In the genomic region with DNA sequence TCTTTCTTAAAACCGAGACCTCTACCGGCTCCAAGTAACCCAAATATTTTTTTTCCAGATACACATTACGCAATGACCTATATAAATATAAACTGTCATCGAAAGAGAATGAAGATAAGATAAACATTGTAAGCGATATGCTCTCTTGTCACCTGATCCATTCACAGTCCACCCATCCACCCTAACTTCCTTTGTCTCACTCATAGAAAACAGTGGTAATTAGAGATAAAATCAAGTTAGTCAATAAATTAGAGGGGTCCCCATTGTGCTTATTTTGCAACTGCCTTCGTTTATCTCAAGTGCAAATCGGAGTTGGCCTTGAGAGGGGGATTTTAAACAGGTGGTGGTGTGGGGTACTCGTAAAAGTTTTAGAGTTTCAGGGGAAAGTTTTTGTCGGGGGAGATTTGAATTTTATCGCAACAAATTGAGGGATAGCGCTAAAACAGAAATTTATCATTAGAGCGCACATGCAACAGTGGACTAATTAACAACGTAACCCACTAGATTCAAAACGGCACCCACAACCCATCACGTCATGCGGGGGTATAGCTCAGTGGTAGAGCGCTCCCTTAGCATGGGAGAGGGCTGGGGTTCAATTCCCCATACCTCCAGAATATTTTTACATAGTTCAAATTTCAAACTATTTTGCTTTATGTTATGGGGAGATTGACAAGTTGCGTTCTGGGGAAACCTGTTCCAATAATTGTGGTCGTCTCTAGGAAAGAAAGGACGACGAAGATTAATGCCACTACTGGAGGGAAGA, we compare ENCODE assay signal across 5 worm cellular contexts.
TF ChIP-seq lines count a peak whose summit lies in the region.

No protein-coding gene starts in this region.

TF ChIP-seq in whole organism, L1 larva, 84 proteins besides CTCF, POLR2A, EP300 and RAD21 (continues in another document):
- TF ChIP-seq nhr-20 (tag; optimal IDR thresholded peaks at IDR 0.05; lab: Kevin White, UChicago), result peak; percentile 4
- peak; percentile 21 for TF ChIP-seq snu-23 (GFP tag; optimal IDR thresholded peaks at IDR 0.05; lab: Kevin White, UChicago)
- no peak for TF ChIP-seq nhr-11 (tag; optimal IDR thresholded peaks at IDR 0.05; lab: Kevin White, UChicago)
- TF ChIP-seq nhr-12 (tag; optimal IDR thresholded peaks at IDR 0.05; lab: Kevin White, UChicago), result no peak
- peak; percentile 41 for TF ChIP-seq nhr-71 (tag; optimal IDR thresholded peaks at IDR 0.05; lab: Kevin White, UChicago)
- no peak for TF ChIP-seq unc-62 (GFP tag; optimal IDR thresholded peaks at IDR 0.05; lab: Kevin White, UChicago)
- TF ChIP-seq blmp-1 (tag; optimal IDR thresholded peaks at IDR 0.05; lab: Kevin White, UChicago), result peak; percentile 26
- no peak for TF ChIP-seq C04F5.9 (tag; optimal IDR thresholded peaks at IDR 0.05; lab: Kevin White, UChicago)
- TF ChIP-seq nhr-90 (tag; optimal IDR thresholded peaks at IDR 0.05; lab: Kevin White, UChicago; ENCODE audit: poor library complexity), result peak; percentile 39
- no peak for TF ChIP-seq pax-3 (tag; optimal IDR thresholded peaks at IDR 0.05; lab: Kevin White, UChicago)
- 0 out of 2 replicates have a peak, but pooled peaks have one; percentile 20 for TF ChIP-seq mab-9 (GFP tag; IDR thresholded peaks at IDR 0.05; lab: Robert Waterston, UW)
- TF ChIP-seq F16B12.6 (tag; optimal IDR thresholded peaks at IDR 0.05; lab: Kevin White, UChicago), result no peak
- TF ChIP-seq unc-86 (tag; optimal IDR thresholded peaks at IDR 0.05; lab: Kevin White, UChicago), result no peak
- 0 out of 2 replicates have a peak, but pooled peaks have one; percentile 20 for TF ChIP-seq nhr-19 (GFP tag; conservative IDR thresholded peaks at IDR 0.05; lab: Robert Waterston, UW)
- TF ChIP-seq lin-39 (tag; optimal IDR thresholded peaks at IDR 0.05; lab: Kevin White, UChicago), result no peak
- no peak for TF ChIP-seq lin-13 (GFP tag; optimal IDR thresholded peaks at IDR 0.05; lab: Kevin White, UChicago)

TF ChIP-seq in whole organism, L3 larva, 47 proteins besides CTCF, POLR2A, EP300 and RAD21 (continues in another document):
- no peak for TF ChIP-seq eor-1 (tag; optimal IDR thresholded peaks at IDR 0.05; lab: Kevin White, UChicago)
- no peak for TF ChIP-seq jun-1 (tag; optimal IDR thresholded peaks at IDR 0.05; lab: Kevin White, UChicago)
- no peak for TF ChIP-seq pha-4 (tag; optimal IDR thresholded peaks at IDR 0.05; lab: Kevin White, UChicago)
- TF ChIP-seq mdl-1 (tag; optimal IDR thresholded peaks at IDR 0.05; lab: Kevin White, UChicago), result no peak
- peak; percentile 42 for TF ChIP-seq lin-15B (tag; optimal IDR thresholded peaks at IDR 0.05; lab: Kevin White, UChicago)
- no peak for TF ChIP-seq nhr-12 (tag; optimal IDR thresholded peaks at IDR 0.05; lab: Kevin White, UChicago)
- no peak for TF ChIP-seq R02D3.7 (tag; optimal IDR thresholded peaks at IDR 0.05; lab: Kevin White, UChicago)
- no peak for TF ChIP-seq fkh-10 (GFP tag; optimal IDR thresholded peaks at IDR 0.05; lab: Kevin White, UChicago)
- no peak for TF ChIP-seq nhr-67 (tag; optimal IDR thresholded peaks at IDR 0.05; lab: Kevin White, UChicago)
- no peak for TF ChIP-seq pqm-1 (tag; optimal IDR thresholded peaks at IDR 0.05; lab: Kevin White, UChicago)
- no peak for TF ChIP-seq ceh-16 (tag; optimal IDR thresholded peaks at IDR 0.05; lab: Kevin White, UChicago)
- no peak for TF ChIP-seq ztf-11 (tag; optimal IDR thresholded peaks at IDR 0.05; lab: Kevin White, UChicago)
- peak; percentile 64 for TF ChIP-seq nhr-43 (tag; optimal IDR thresholded peaks at IDR 0.05; lab: Kevin White, UChicago; ENCODE audit: poor library complexity, severe bottlenecking)
- peak; percentile 22 for TF ChIP-seq nfya-1 (tag; optimal IDR thresholded peaks at IDR 0.05; lab: Kevin White, UChicago; ENCODE audit: insufficient read depth)
- no peak for TF ChIP-seq ZK546.5 (tag; optimal IDR thresholded peaks at IDR 0.05; lab: Kevin White, UChicago)
- TF ChIP-seq nhr-237 (tag; optimal IDR thresholded peaks at IDR 0.05; lab: Kevin White, UChicago), result no peak
- TF ChIP-seq elt-3 (tag; optimal IDR thresholded peaks at IDR 0.05; lab: Kevin White, UChicago), result peak in 1 of 3 experiments; percentile 50

TF ChIP-seq in whole organism, early embryonic, 17 proteins besides CTCF, POLR2A, EP300 and RAD21:
- TF ChIP-seq hmbx-1 (tag; optimal IDR thresholded peaks at IDR 0.05; lab: Kevin White, UChicago), result no peak
- TF ChIP-seq ceh-13 (GFP tag; optimal IDR thresholded peaks at IDR 0.05; lab: Kevin White, UChicago), result peak; percentile 52
- peak; percentile 15 for TF ChIP-seq hnd-1 (tag; optimal IDR thresholded peaks at IDR 0.05; lab: Kevin White, UChicago)
- peak; percentile 82 for TF ChIP-seq scrt-1 (GFP tag; IDR thresholded peaks at IDR 0.05; lab: Robert Waterston, UW)
- TF ChIP-seq flt-1 (GFP tag; IDR thresholded peaks at IDR 0.05; lab: Robert Waterston, UW), result peak; percentile 85
- peak; percentile 68 for TF ChIP-seq tbx-11 (GFP tag; IDR thresholded peaks at IDR 0.05; lab: Robert Waterston, UW)
- TF ChIP-seq ets-7 (tag; optimal IDR thresholded peaks at IDR 0.05; lab: Kevin White, UChicago), result peak; percentile 41
- TF ChIP-seq pes-1 (GFP tag; IDR thresholded peaks at IDR 0.05; lab: Robert Waterston, UW), result peak; percentile 90
- TF ChIP-seq B0310.2 (tag; optimal IDR thresholded peaks at IDR 0.05; lab: Kevin White, UChicago), result peak; percentile 75
- peak; percentile 82 for TF ChIP-seq aly-1 (tag; optimal IDR thresholded peaks at IDR 0.05; lab: Kevin White, UChicago)
- peak; percentile 74 for TF ChIP-seq ama-1 (optimal IDR thresholded peaks at IDR 0.05; lab: Kevin White, UChicago)
- TF ChIP-seq F13C5.2 (tag; optimal IDR thresholded peaks at IDR 0.05; lab: Kevin White, UChicago), result peak; percentile 61
- TF ChIP-seq ceh-36 (tag; optimal IDR thresholded peaks at IDR 0.05; lab: Kevin White, UChicago), result peak; percentile 72
- TF ChIP-seq tra-4 (tag; optimal IDR thresholded peaks at IDR 0.05; lab: Kevin White, UChicago), result peak; percentile 82
- TF ChIP-seq hmg-4 (GFP tag; optimal IDR thresholded peaks at IDR 0.05; lab: Kevin White, UChicago), result peak; percentile 90
- peak; percentile 80 for TF ChIP-seq sea-1 (GFP tag; conservative IDR thresholded peaks at IDR 0.05; lab: Robert Waterston, UW)
- TF ChIP-seq tbx-37 (GFP tag; conservative IDR thresholded peaks at IDR 0.05; lab: Robert Waterston, UW), result peak; percentile 66

TF ChIP-seq in whole organism, midembryonic, 9 proteins besides CTCF, POLR2A, EP300 and RAD21:
- peak; percentile 81 for TF ChIP-seq ztf-23 (GFP tag; IDR thresholded peaks at IDR 0.05; lab: Robert Waterston, UW)
- TF ChIP-seq ztf-29 (GFP tag; IDR thresholded peaks at IDR 0.05; lab: Robert Waterston, UW), result 0 out of 2 replicates have a peak, but pooled peaks have one; percentile 46
- TF ChIP-seq T22C8.4 (GFP tag; IDR thresholded peaks at IDR 0.05; lab: Robert Waterston, UW), result peak; percentile 71
- peak; percentile 91 for TF ChIP-seq flt-1 (GFP tag; IDR thresholded peaks at IDR 0.05; lab: Robert Waterston, UW)
- peak; percentile 59; the same call in 1 of the 2 replicates for TF ChIP-seq klf-2 (GFP tag; conservative IDR thresholded peaks at IDR 0.05; lab: Robert Waterston, UW)
- no peak for TF ChIP-seq cog-1 (tag; optimal IDR thresholded peaks at IDR 0.05; lab: Kevin White, UChicago)
- peak; percentile 14 for TF ChIP-seq med-1 (GFP tag; optimal IDR thresholded peaks at IDR 0.05; lab: Kevin White, UChicago; ENCODE audit: insufficient read depth)
- peak; percentile 58 for TF ChIP-seq ref-1 (GFP tag; conservative IDR thresholded peaks at IDR 0.05; lab: Robert Waterston, UW)
- peak; percentile 87 for TF ChIP-seq tab-1 (GFP tag; IDR thresholded peaks at IDR 0.05; lab: Robert Waterston, UW)

TF ChIP-seq in whole organism, young adult, 124 proteins besides CTCF, POLR2A, EP300 and RAD21 (continues in another document):
- TF ChIP-seq unc-62 (GFP tag; optimal IDR thresholded peaks at IDR 0.05; lab: Kevin White, UChicago) (no peak), tbp1 (GFP tag; optimal IDR thresholded peaks at IDR 0.05; lab: Kevin White, UChicago) (peak; percentile 91), snpc-1.1 (tag; optimal IDR thresholded peaks at IDR 0.05; lab: Kevin White, UChicago; ENCODE audit: insufficient read depth) (no peak), repo-1 (tag; optimal IDR thresholded peaks at IDR 0.05; lab: Kevin White, UChicago) (peak; percentile 0), Y67H2A.10 (GFP tag; conservative IDR thresholded peaks at IDR 0.05; lab: Robert Waterston, UW) (no peak), bed-2 (GFP tag; IDR thresholded peaks at IDR 0.05; lab: Robert Waterston, UW) (no peak), snpc-1.3 (tag; optimal IDR thresholded peaks at IDR 0.05; lab: Kevin White, UChicago; ENCODE audit: insufficient read depth) (peak; percentile 57), sptf-2 (GFP tag; optimal IDR thresholded peaks at IDR 0.05; lab: Kevin White, UChicago) (peak; percentile 67), T26A5.8 (tag; optimal IDR thresholded peaks at IDR 0.05; lab: Kevin White, UChicago) (no peak), B0336.3 (GFP tag; IDR thresholded peaks at IDR 0.05; lab: Robert Waterston, UW) (peak; percentile 56; the same call in 1 of the 2 replicates), somi-1 (GFP tag; optimal IDR thresholded peaks at IDR 0.05; lab: Kevin White, UChicago) (no peak), madf-8 (GFP tag; conservative IDR thresholded peaks at IDR 0.05; lab: Robert Waterston, UW) (no peak), dpff-1 (tag; optimal IDR thresholded peaks at IDR 0.05; lab: Kevin White, UChicago) (no peak), lir-1 (GFP tag; conservative IDR thresholded peaks at IDR 0.05; lab: Robert Waterston, UW) (no peak), K12H6.12 (tag; optimal IDR thresholded peaks at IDR 0.05; lab: Kevin White, UChicago) (no peak), ets-4 (GFP tag; optimal IDR thresholded peaks at IDR 0.05; lab: Kevin White, UChicago) (no peak), gei-17 (GFP tag; optimal IDR thresholded peaks at IDR 0.05; lab: Kevin White, UChicago) (no peak), fkh-3 (tag; optimal IDR thresholded peaks at IDR 0.05; lab: Kevin White, UChicago) (peak; percentile 17), chd-7 (tag; optimal IDR thresholded peaks at IDR 0.05; lab: Kevin White, UChicago) (peak; percentile 70), C17E4.6 (GFP tag; IDR thresholded peaks at IDR 0.05; lab: Robert Waterston, UW) (no peak), pha-4 (tag; optimal IDR thresholded peaks at IDR 0.05; lab: Kevin White, UChicago) (no peak), lin-26 (GFP tag; IDR thresholded peaks at IDR 0.05; lab: Robert Waterston, UW) (peak; percentile 95), ztf-22 (GFP tag; optimal IDR thresholded peaks at IDR 0.05; lab: Kevin White, UChicago) (no peak), hsf-1 (GFP tag; IDR thresholded peaks at IDR 0.05; lab: Robert Waterston, UW) (0 out of 2 replicates have a peak, but pooled peaks have one; percentile 35), rpc-1 (optimal IDR thresholded peaks at IDR 0.05; lab: Kevin White, UChicago) (peak; percentile 88), rpc-1 (tag; optimal IDR thresholded peaks at IDR 0.05; lab: Kevin White, UChicago) (peak; percentile 87), F55B11.4 (tag; optimal IDR thresholded peaks at IDR 0.05; lab: Kevin White, UChicago; ENCODE audit: borderline replicate concordance, insufficient read depth) (no peak), F57C9.4 (tag; optimal IDR thresholded peaks at IDR 0.05; lab: Kevin White, UChicago) (no peak)

Comparison
In these comparisons a context has a peak if more than half of its experiments do, and no peak if none do; other contexts are left out.
1. Of the 8 proteins assayed by ChIP-seq in both whole organism, young adult and whole organism, L1 larva: peak only in whole organism, young adult: ama-1, snpc-4 and unc-130; only in whole organism, L1 larva: none; in both: nhr-90; in neither: 1; mixed calls (peak in some experiments, not most) for 3.